Worm (Caenorhabditis elegans) whole organism, dauer: ENCODE results near the gene srw-22.
"Not testable (repeated sequence)": the region's sequence is repeated elsewhere in the genome, so short reads cannot be mapped to it uniquely, and the experiment has no call there.

ENCODE experiments used
- unc-62 ChIP-seq: sonication (generic microtip); optimal IDR thresholded peaks from 2 replicates; lab custom pipeline; 2017; ENCODE audit warnings: missing biosample characterization, missing genetic modification reagents, missing genetic modification characterization

The srw-22 gene

ce11 chrV:15262336-15262735 is 6.1 kb upstream of the srw-22 start, which contains the start of gene M01B2.10:
TSS of gene M01B2.10 (minus strand) at chrV:15262436.
- not testable (repeated sequence) for TF ChIP-seq unc-62 (GFP tag; lab: Kevin White, UChicago)

ce11 chrV:15264131-15264530 is 4.3 kb upstream of the srw-22 start, which contains the start of gene M01B2.12:
TSS of gene M01B2.12 (minus strand) at chrV:15264231.
- TF ChIP-seq unc-62 (GFP tag; lab: Kevin White, UChicago): no peak

ce11 chrV:15265814-15266213 is 2.6 kb upstream of the srw-22 start, which contains the start of gene M01B2.13:
TSS of gene M01B2.13 (minus strand) at chrV:15265914.
- TF ChIP-seq unc-62 (GFP tag; lab: Kevin White, UChicago): no peak

- TF ChIP-seq unc-62 (GFP tag; lab: Kevin White, UChicago): no peak
Observed at ce11 chrV:15267405-15267804, 997 bp upstream of the srw-22 start, which contains the start of gene T10H4.13. TSS of gene T10H4.13 (minus strand) at chrV:15267505.

- no peak for TF ChIP-seq unc-62 (GFP tag; lab: Kevin White, UChicago)
Observed at ce11 chrV:15272263-15272662, 3.9 kb downstream of the srw-22 start, which contains the start of gene T10H4.4. TSS of gene T10H4.4 (minus strand) at chrV:15272363.

ce11 chrV:15274757-15275156 is 6.4 kb downstream of the srw-22 start, which contains the start of gene srw-16:
TSS of gene srw-16 (minus strand) at chrV:15274857.
- TF ChIP-seq unc-62 (GFP tag; lab: Kevin White, UChicago): no peak

ce11 chrV:15276915-15277314 is 8.5 kb downstream of the srw-22 start, which contains the start of gene srw-17:
TSS of gene srw-17 (minus strand) at chrV:15277015.
- no peak for TF ChIP-seq unc-62 (GFP tag; lab: Kevin White, UChicago)

- TF ChIP-seq unc-62 (GFP tag; lab: Kevin White, UChicago): no peak
Observed at ce11 chrV:15281279-15281949, 13.0 kb downstream of the srw-22 start, which contains the start of the genes srw-19 and srx-51. TSS of gene srw-19 (minus strand) at chrV:15281379. TSS of gene srx-51 (plus strand) at chrV:15281899.

ce11 chrV:15285984-15286383 is 17.6 kb downstream of the srw-22 start:
- no peak for TF ChIP-seq unc-62 (GFP tag; lab: Kevin White, UChicago)

ce11 chrV:15287856-15288255 is 19.5 kb downstream of the srw-22 start, which contains the start of gene cyp-34A1:
TSS of gene cyp-34A1 (minus strand) at chrV:15287956.
- no peak for TF ChIP-seq unc-62 (GFP tag; lab: Kevin White, UChicago)

ce11 chrV:15290995-15291394 is 22.6 kb downstream of the srw-22 start, which contains the start of gene cyp-34A2:
TSS of gene cyp-34A2 (minus strand) at chrV:15291095.
- no peak for TF ChIP-seq unc-62 (GFP tag; lab: Kevin White, UChicago)

ce11 chrV:15293865-15294264 is 25.5 kb downstream of the srw-22 start, which contains the start of gene str-96:
TSS of gene str-96 (minus strand) at chrV:15293965.
- TF ChIP-seq unc-62 (GFP tag; lab: Kevin White, UChicago): no peak

- TF ChIP-seq unc-62 (GFP tag; lab: Kevin White, UChicago): no peak
Observed at ce11 chrV:15298597-15298996, 30.2 kb downstream of the srw-22 start, which contains the start of gene cpr-3. TSS of gene cpr-3 (minus strand) at chrV:15298700.

ce11 chrV:15303625-15304024 is 35.2 kb downstream of the srw-22 start, which contains the start of gene srx-48:
TSS of gene srx-48 (minus strand) at chrV:15303725.
- TF ChIP-seq unc-62 (GFP tag; lab: Kevin White, UChicago): no peak

ce11 chrV:15305502-15305901 is 37.1 kb downstream of the srw-22 start, which contains the start of gene T26H8.5:
TSS of gene T26H8.5 (minus strand) at chrV:15305602.
- no peak for TF ChIP-seq unc-62 (GFP tag; lab: Kevin White, UChicago)

ce11 chrV:15306745-15307144 is 38.3 kb downstream of the srw-22 start, which contains the start of gene T26H8.4:
TSS of gene T26H8.4 (minus strand) at chrV:15306845.
- TF ChIP-seq unc-62 (GFP tag; lab: Kevin White, UChicago): no peak
